Fruit fly (Drosophila melanogaster) whole organism, embryonic: ENCODE measurements around the gene scrt.

Experiments used
- CG10654 ChIP-seq: fragments of 200-800 bp; sonication (Bioruptor generic); optimal IDR thresholded peaks from 2 replicates; lab custom pipeline; 2016; ENCODE audit warnings: missing biosample characterization, missing genetic modification characterization
- CG11398 ChIP-seq: fragments of 200-800 bp; sonication (Bioruptor generic); optimal IDR thresholded peaks from 2 replicates; lab custom pipeline; 2016; ENCODE audit warnings: missing biosample characterization, missing genetic modification characterization
- CG11723 ChIP-seq: fragments of 200-800 bp; sonication (Bioruptor generic); optimal IDR thresholded peaks from 2 replicates; lab custom pipeline; 2017; ENCODE audit warnings: missing biosample characterization, mild to moderate bottlenecking, missing genetic modification characterization
- CG12236 ChIP-seq: fragments of 200-800 bp; sonication (Bioruptor generic); optimal IDR thresholded peaks from 2 replicates; lab custom pipeline; 2016; ENCODE audit warnings: missing biosample characterization, missing genetic modification characterization
- CG12659 ChIP-seq: fragments of 200-800 bp; sonication (Bioruptor generic); optimal IDR thresholded peaks from 3 replicates; lab custom pipeline; 2017; ENCODE audit warnings: mild to moderate bottlenecking, missing biosample characterization, missing genetic modification reagents, missing genetic modification characterization
- CG12769 ChIP-seq: fragments of 200-800 bp; sonication (Bioruptor generic); optimal IDR thresholded peaks from 2 replicates; lab custom pipeline; 2019; ENCODE audit warnings: missing biosample characterization, mild to moderate bottlenecking, missing genetic modification characterization, moderate library complexity
- CG13287 ChIP-seq: fragments of 200-800 bp; sonication (Bioruptor generic); IDR thresholded peaks from 2 replicates; pipeline ENCODE4 v1.3.6; 2022; ENCODE audit warnings: missing biosample characterization, missing genetic modification characterization; ENCODE audit not compliant: partially characterized antibody
- CG17612 ChIP-seq: fragments of 200-800 bp; sonication (Bioruptor generic); IDR thresholded peaks from 2 replicates; pipeline ENCODE4 v1.3.6; 2022; ENCODE audit warnings: missing biosample characterization, missing genetic modification characterization
- CG18599 ChIP-seq: fragments of 200-800 bp; sonication (Bioruptor generic); optimal IDR thresholded peaks from 3 replicates; lab custom pipeline; 2017; ENCODE audit warnings: missing biosample characterization, missing genetic modification characterization, mild to moderate bottlenecking, moderate library complexity, missing genetic modification reagents
- CG2116 ChIP-seq: fragments of 200-800 bp; sonication (Bioruptor generic); optimal IDR thresholded peaks from 3 replicates; lab custom pipeline; 2018; ENCODE audit warnings: missing biosample characterization, mild to moderate bottlenecking, missing genetic modification characterization
- CG2120 ChIP-seq: fragments of 200-800 bp; sonication (Bioruptor generic); optimal IDR thresholded peaks from 3 replicates; lab custom pipeline; 2016; ENCODE audit warnings: missing biosample characterization, missing genetic modification characterization
- CG2678 ChIP-seq: fragments of 200-800 bp; sonication (Bioruptor generic); optimal IDR thresholded peaks from 3 replicates; lab custom pipeline; 2019; ENCODE audit warnings: missing biosample characterization, mild to moderate bottlenecking, missing genetic modification characterization, moderate library complexity
- CG30403 ChIP-seq: fragments of 200-800 bp; sonication (Bioruptor generic); optimal IDR thresholded peaks from 3 replicates; lab custom pipeline; 2016; ENCODE audit warnings: missing biosample characterization, missing genetic modification characterization
- CG34376 ChIP-seq: fragments of 200-800 bp; sonication (Bioruptor generic); optimal IDR thresholded peaks from 2 replicates; lab custom pipeline; 2018; ENCODE audit warnings: missing biosample characterization, mild to moderate bottlenecking, missing genetic modification characterization
- CG4282 ChIP-seq: fragments of 200-800 bp; sonication (Bioruptor generic); optimal IDR thresholded peaks from 2 replicates; lab custom pipeline; 2016; ENCODE audit warnings: missing biosample characterization, missing genetic modification characterization
- CG6791 ChIP-seq: fragments of 200-800 bp; sonication (Bioruptor generic); IDR thresholded peaks from 3 replicates; pipeline ENCODE4 v1.3.6; 2022; ENCODE audit warnings: missing biosample characterization, missing genetic modification characterization; ENCODE audit not compliant: partially characterized antibody
- CG6854 ChIP-seq: fragments of 200-800 bp; sonication (Bioruptor generic); optimal IDR thresholded peaks from 3 replicates; lab custom pipeline; 2017; ENCODE audit warnings: missing biosample characterization, mild to moderate bottlenecking, missing genetic modification characterization
- CG7556 ChIP-seq: fragments of 200-800 bp; sonication (Bioruptor generic); optimal IDR thresholded peaks from 2 replicates; lab custom pipeline; 2017; ENCODE audit warnings: missing biosample characterization, mild to moderate bottlenecking, missing genetic modification characterization
- CG7928 ChIP-seq: fragments of 200-800 bp; sonication (Bioruptor generic); optimal IDR thresholded peaks from 2 replicates; lab custom pipeline; 2017; ENCODE audit warnings: missing biosample characterization, mild to moderate bottlenecking, missing genetic modification characterization
- CG7963 ChIP-seq: fragments of 200-800 bp; sonication (Bioruptor generic); IDR thresholded peaks from 3 replicates; pipeline ENCODE4 v1.3.6; 2022; ENCODE audit warnings: missing biosample characterization, missing genetic modification characterization; ENCODE audit not compliant: partially characterized antibody
- CG8290 ChIP-seq, 3 experiments: fragments of 200-800 bp; sonication (Bioruptor generic); optimal IDR thresholded peaks; 2 replicates each; lab custom pipeline; 2016 to 2019; ENCODE audit warnings: missing biosample characterization in 3 of 3, missing genetic modification characterization in 3 of 3, mild to moderate bottlenecking in 2 of 3, moderate library complexity in 1 of 3
- CG9797 ChIP-seq: fragments of 200-800 bp; sonication (Bioruptor generic); optimal IDR thresholded peaks from 3 replicates; lab custom pipeline; 2018; ENCODE audit warnings: missing biosample characterization, mild to moderate bottlenecking, missing genetic modification characterization
- Ets97D ChIP-seq: fragments of 200-800 bp; sonication (Bioruptor generic); optimal IDR thresholded peaks from 3 replicates; lab custom pipeline; 2016; ENCODE audit warnings: missing biosample characterization, missing genetic modification characterization
- Fer1 ChIP-seq: fragments of 200-800 bp; sonication (Bioruptor generic); optimal IDR thresholded peaks from 2 replicates; lab custom pipeline; 2017; ENCODE audit warnings: missing biosample characterization, mild to moderate bottlenecking, missing genetic modification characterization
- HLH4C ChIP-seq: fragments of 200-800 bp; sonication (Bioruptor generic); IDR thresholded peaks from 3 replicates; pipeline ENCODE4 v1.3.6; 2022; ENCODE audit warnings: missing biosample characterization, missing genetic modification characterization; ENCODE audit not compliant: partially characterized antibody
- Hmr ChIP-seq: fragments of 200-800 bp; sonication (Bioruptor generic); optimal IDR thresholded peaks from 3 replicates; lab custom pipeline; 2017; ENCODE audit warnings: mild to moderate bottlenecking, missing biosample characterization, missing genetic modification reagents, missing genetic modification characterization
- Lpt ChIP-seq: fragments of >200 bp; optimal IDR thresholded peaks from 2 replicates; lab custom pipeline; 2018; ENCODE audit warnings: missing biosample characterization, missing genetic modification characterization
- Mad ChIP-seq: fragments of 200-800 bp; sonication (Bioruptor generic); optimal IDR thresholded peaks from 2 replicates; lab custom pipeline; 2016; ENCODE audit warnings: missing biosample characterization, missing genetic modification characterization
- NC2α ChIP-seq: fragments of 200-800 bp; sonication (Bioruptor generic); optimal IDR thresholded peaks from 2 replicates; lab custom pipeline; 2016; ENCODE audit warnings: missing biosample characterization, missing genetic modification characterization
- Opbp ChIP-seq: fragments of 200-800 bp; sonication (Bioruptor generic); IDR thresholded peaks from 3 replicates; pipeline ENCODE4 v1.3.6; 2022; ENCODE audit warnings: missing biosample characterization, missing genetic modification characterization; ENCODE audit not compliant: partially characterized antibody
- Rfx ChIP-seq: fragments of 200-800 bp; sonication (Bioruptor generic); IDR thresholded peaks from 2 replicates; pipeline ENCODE4 v1.3.6; 2022; ENCODE audit warnings: missing biosample characterization, missing genetic modification characterization
- az2 ChIP-seq: fragments of 200-800 bp; sonication (Bioruptor generic); optimal IDR thresholded peaks from 3 replicates; lab custom pipeline; 2016; ENCODE audit warnings: missing biosample characterization, missing genetic modification characterization
- dati ChIP-seq: fragments of 200-800 bp; sonication (Bioruptor generic); IDR thresholded peaks from 2 replicates; pipeline ENCODE4 v1.3.6; 2022; ENCODE audit warnings: missing biosample characterization, missing genetic modification characterization
- en ChIP-seq: fragments of 200-800 bp; sonication (Bioruptor generic); optimal IDR thresholded peaks from 2 replicates; lab custom pipeline; 2016; ENCODE audit warnings: missing biosample characterization, missing genetic modification characterization
- gcm2 ChIP-seq: fragments of 200-800 bp; sonication (Bioruptor generic); optimal IDR thresholded peaks from 2 replicates; lab custom pipeline; 2016; ENCODE audit warnings: missing biosample characterization, missing genetic modification characterization
- her ChIP-seq: fragments of 200-800 bp; sonication (Bioruptor generic); optimal IDR thresholded peaks from 2 replicates; lab custom pipeline; 2016; ENCODE audit warnings: missing biosample characterization, missing genetic modification characterization
- hkb ChIP-seq, 2 experiments: fragments of 200-800 bp in 1 of 2; fragments of >200 bp in 1 of 2; sonication (Bioruptor generic) in 1 of 2; IDR thresholded peaks in 1 of 2; optimal IDR thresholded peaks in 1 of 2; 2 replicates each; pipeline versions ENCODE4 v1.3.6 to Lab custom; 2017 to 2022; ENCODE audit warnings: missing biosample characterization in 1 of 2, missing genetic modification characterization in 1 of 2
- inv ChIP-seq: fragments of 200-800 bp; sonication (Bioruptor generic); IDR thresholded peaks from 2 replicates; pipeline ENCODE4 v1.3.6; 2022; ENCODE audit warnings: missing biosample characterization, missing genetic modification characterization; ENCODE audit not compliant: partially characterized antibody
- nerfin-1 ChIP-seq: fragments of 200-800 bp; sonication (Bioruptor generic); optimal IDR thresholded peaks from 3 replicates; lab custom pipeline; 2019; ENCODE audit warnings: missing biosample characterization, mild to moderate bottlenecking, missing genetic modification characterization, moderate library complexity
- nerfin-2 ChIP-seq: fragments of 200-800 bp; sonication (Bioruptor generic); IDR thresholded peaks from 2 replicates; pipeline ENCODE4 v1.3.6; 2022; ENCODE audit warnings: missing biosample characterization, missing genetic modification characterization; ENCODE audit not compliant: partially characterized antibody
- org-1 ChIP-seq: fragments of 200-800 bp; sonication (Bioruptor generic); optimal IDR thresholded peaks from 2 replicates; lab custom pipeline; 2017; ENCODE audit warnings: missing biosample characterization, missing genetic modification characterization
- pan ChIP-seq, 4 experiments: fragments of >200 bp in 3 of 4; fragments of 200-800 bp in 1 of 4; sonication (Bioruptor generic) in 1 of 4; optimal IDR thresholded peaks in 3 of 4; IDR thresholded peaks in 1 of 4; 2 replicates each; pipeline versions ENCODE4 v1.3.6 to Lab custom; 2017 to 2022; ENCODE audit warnings: missing biosample characterization in 2 of 4, missing genetic modification characterization in 2 of 4, mixed read lengths in 1 of 4
- pzg ChIP-seq: fragments of 200-800 bp; sonication (Bioruptor generic); optimal IDR thresholded peaks from 3 replicates; lab custom pipeline; 2018; ENCODE audit warnings: missing biosample characterization, mild to moderate bottlenecking, missing genetic modification characterization, moderate library complexity
- sd ChIP-seq: fragments of 200-800 bp; sonication (Bioruptor generic); optimal IDR thresholded peaks from 3 replicates; lab custom pipeline; 2018; ENCODE audit warnings: missing biosample characterization, mild to moderate bottlenecking, missing genetic modification characterization, moderate library complexity
- slbo ChIP-seq: fragments of 200-800 bp; sonication (Bioruptor generic); IDR thresholded peaks from 2 replicates; pipeline ENCODE4 v1.3.6; 2022; ENCODE audit warnings: missing biosample characterization, missing genetic modification characterization
- tna ChIP-seq: fragments of 200-800 bp; sonication (Bioruptor generic); IDR thresholded peaks from 2 replicates; pipeline ENCODE4 v1.3.6; 2022; ENCODE audit warnings: missing biosample characterization, missing genetic modification characterization; ENCODE audit not compliant: partially characterized antibody
- twi ChIP-seq: fragments of 200-800 bp; optimal IDR thresholded peaks from 2 replicates; lab custom pipeline; 2019; ENCODE audit warnings: missing biosample characterization, mild to moderate bottlenecking, missing genetic modification characterization, moderate library complexity

Gene scrt

DNA sequence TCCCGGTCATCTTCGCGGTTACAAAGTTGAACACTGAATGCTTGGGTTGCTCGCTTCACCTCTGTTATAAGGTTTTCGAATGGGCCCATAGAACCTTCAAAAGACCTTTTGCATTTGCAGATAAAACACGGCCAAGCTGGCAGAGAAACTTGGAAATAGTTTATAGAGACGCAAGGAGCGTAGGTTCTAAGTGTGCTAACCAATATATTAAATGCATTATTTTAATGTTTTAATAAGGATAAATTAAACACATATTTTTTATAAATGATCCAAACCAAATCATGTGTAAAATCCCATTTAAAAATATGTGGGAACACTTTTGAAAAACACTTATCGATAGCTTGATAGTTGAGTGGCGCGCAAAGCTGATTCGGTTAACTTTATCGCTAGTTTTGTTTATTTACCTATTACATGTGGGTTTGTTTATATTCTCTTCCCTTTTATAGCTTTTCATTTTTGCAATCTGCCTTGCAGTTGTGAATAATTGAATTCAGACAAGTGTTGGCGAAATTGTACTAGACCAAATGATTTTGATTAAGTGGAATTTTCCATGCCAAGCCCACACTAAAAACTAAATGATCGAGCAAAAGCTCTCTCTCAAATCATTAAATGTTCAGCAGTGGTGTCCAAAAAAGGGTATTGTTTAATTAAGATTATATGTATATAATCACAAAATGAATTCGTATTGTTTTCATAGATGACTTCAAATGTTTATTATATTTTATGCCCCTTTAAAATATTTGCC, 43.4 kb upstream of the scrt start, which contains the start of gene CG12766 (continued):
- TF ChIP-seq CG6791 (GFP tag; lab: Robert Waterston, UW) (no peak), Opbp (GFP tag; lab: Robert Waterston, UW) (peak; percentile 34; the same call in 1 of the 3 replicates), nerfin-1 (tag; lab: Kevin White, UChicago) (no peak), NC2α (no peak), CG12659 (GFP tag; lab: Kevin White, UChicago) (no peak), CG17612 (GFP tag; lab: Robert Waterston, UW) (no peak), CG7928 (GFP tag; lab: Kevin White, UChicago) (no peak), pan (optimal IDR thresholded peaks at IDR 0.05; lab: Kevin White, UChicago) (no peak), pan (GFP tag; optimal IDR thresholded peaks at IDR 0.05 in 1 of 2, IDR thresholded peaks at IDR 0.05 in 1 of 2) (peak in 1 of 2 experiments; percentile 24), hkb (optimal IDR thresholded peaks at IDR 0.05; lab: Kevin White, UChicago) (no peak), hkb (GFP tag; IDR thresholded peaks at IDR 0.05; lab: Robert Waterston, UW) (peak; percentile 46), inv (GFP tag; lab: Robert Waterston, UW) (no peak), HLH4C (GFP tag; lab: Robert Waterston, UW) (peak; percentile 78), CG7963 (peak; percentile 55; the same call in 1 of the 3 replicates), CG8290 (GFP tag; optimal IDR thresholded peaks at IDR 0.05; lab: Kevin White, UChicago) (no peak), CG8290 (tag; optimal IDR thresholded peaks at IDR 0.05; lab: Kevin White, UChicago) (peak in 1 of 2 experiments; percentile 33), nerfin-2 (GFP tag; lab: Robert Waterston, UW) (peak; percentile 66; the same call in 1 of the 2 replicates), gcm2 (no peak), sd (no peak), CG34376 (GFP tag; lab: Kevin White, UChicago) (no peak), twi (tag; lab: Kevin White, UChicago) (no peak), Lpt (no peak), CG7556 (no peak), Rfx (GFP tag; lab: Robert Waterston, UW) (peak; percentile 53; the same call in 1 of the 2 replicates), CG12236 (no peak), CG2116 (GFP tag; lab: Kevin White, UChicago) (peak; percentile 38), tna (GFP tag; lab: Robert Waterston, UW) (peak; percentile 71), CG12769 (tag; lab: Kevin White, UChicago) (no peak), CG11398 (GFP tag; lab: Kevin White, UChicago) (no peak), CG30403 (GFP tag; lab: Kevin White, UChicago) (no peak), en (GFP tag; lab: Kevin White, UChicago) (no peak), pzg (GFP tag; lab: Kevin White, UChicago) (peak; percentile 7), CG2678 (peak; percentile 56), CG6854 (GFP tag; lab: Kevin White, UChicago) (no peak), CG13287 (GFP tag; lab: Robert Waterston, UW) (peak; percentile 76), Fer1 (GFP tag; lab: Kevin White, UChicago) (peak; percentile 32), CG9797 (GFP tag; lab: Kevin White, UChicago) (no peak), Mad (GFP tag; lab: Kevin White, UChicago) (no peak), az2 (GFP tag; lab: Kevin White, UChicago) (no peak), CG2120 (GFP tag; lab: Kevin White, UChicago) (peak; percentile 66), slbo (GFP tag; lab: Robert Waterston, UW) (peak; percentile 29; the same call in 1 of the 2 replicates), org-1 (GFP tag; lab: Kevin White, UChicago) (no peak), Ets97D (GFP tag; lab: Kevin White, UChicago) (no peak), CG10654 (GFP tag; lab: Kevin White, UChicago) (no peak), dati (GFP tag; lab: Robert Waterston, UW) (no peak), CG18599 (GFP tag; lab: Kevin White, UChicago) (peak; percentile 44), Hmr (peak; percentile 5), CG11723 (no peak), CG4282 (no peak), her (GFP tag; lab: Kevin White, UChicago) (no peak)
